Worm (Caenorhabditis elegans) whole organism, L1 larva: ENCODE data around the gene xbx-6.

Experiments used
- C04F5.9 ChIP-seq: sonication (generic microtip); optimal IDR thresholded peaks from 2 replicates; lab custom pipeline; 2016; ENCODE audit warnings: missing genetic modification characterization, missing compliant biosample characterization
- C34B4.2 ChIP-seq: sonication (generic microtip); optimal IDR thresholded peaks from 2 replicates; lab custom pipeline; 2017; ENCODE audit warnings: mild to moderate bottlenecking, missing genetic modification characterization, missing compliant biosample characterization
- F16B12.6 ChIP-seq: fragments of 150-350 bp; optimal IDR thresholded peaks from 2 replicates; lab custom pipeline; 2014; ENCODE audit warnings: missing biosample characterization, missing genetic modification characterization
- aha-1 ChIP-seq: fragments of 150-350 bp; optimal IDR thresholded peaks from 2 replicates; lab custom pipeline; 2014; ENCODE audit warnings: missing biosample characterization, missing genetic modification characterization
- alr-1 ChIP-seq: fragments of 200-800 bp; sonication (Bioruptor generic); optimal IDR thresholded peaks from 2 replicates; lab custom pipeline; 2018; ENCODE audit warnings: borderline replicate concordance, mild to moderate bottlenecking, missing genetic modification characterization, missing compliant biosample characterization
- ama-1 ChIP-seq: fragments of 150-350 bp; optimal IDR thresholded peaks from 2 replicates; lab custom pipeline; 2014
- blmp-1 ChIP-seq: fragments of 150-350 bp; optimal IDR thresholded peaks from 2 replicates; lab custom pipeline; 2014; ENCODE audit warnings: missing biosample characterization, missing genetic modification characterization
- ceh-8 ChIP-seq: fragments of 200-800 bp; sonication (Bioruptor generic); optimal IDR thresholded peaks from 2 replicates; lab custom pipeline; 2018; ENCODE audit warnings: mild to moderate bottlenecking, missing genetic modification characterization, moderate library complexity, missing compliant biosample characterization
- ceh-88 ChIP-seq: fragments of 200-800 bp; sonication (Bioruptor generic); IDR thresholded peaks from 2 replicates; pipeline ENCODE4 v1.3.6; 2022; ENCODE audit warnings: missing genetic modification characterization, missing compliant biosample characterization
- ceh-90 ChIP-seq: sonication (generic microtip); optimal IDR thresholded peaks from 2 replicates; lab custom pipeline; 2016; ENCODE audit warnings: missing genetic modification characterization, missing compliant biosample characterization
- ces-1 ChIP-seq: fragments of 150-350 bp; optimal IDR thresholded peaks from 2 replicates; lab custom pipeline; 2014; ENCODE audit warnings: missing biosample characterization, missing genetic modification reagents, missing genetic modification characterization
- dpl-1 ChIP-seq, 3 experiments: fragments of 150-350 bp in 2 of 3; sonication (generic microtip) in 1 of 3; optimal IDR thresholded peaks; 2 replicates each; lab custom pipeline; 2014 to 2017; ENCODE audit warnings: missing biosample characterization in 3 of 3, missing genetic modification characterization in 3 of 3, missing genetic modification reagents in 3 of 3
- dsc-1 ChIP-seq: sonication (generic microtip); optimal IDR thresholded peaks from 2 replicates; lab custom pipeline; 2016; ENCODE audit warnings: mild to moderate bottlenecking, missing genetic modification characterization, missing compliant biosample characterization
- efl-1 ChIP-seq, 4 experiments: fragments of 150-350 bp; optimal IDR thresholded peaks in 3 of 4; peaks in 1 of 4; 1 replicate in 1 of 4; 2 replicates in 3 of 4; lab custom pipeline; 2014; ENCODE audit warnings: missing biosample characterization in 2 of 4, missing genetic modification characterization in 2 of 4, missing genetic modification reagents in 2 of 4
- egl-13 ChIP-seq: sonication (generic microtip); optimal IDR thresholded peaks from 2 replicates; lab custom pipeline; 2016; ENCODE audit warnings: missing genotype, missing genetic modification reagents, missing genetic modification characterization, missing compliant biosample characterization
- elt-3 ChIP-seq, 6 experiments: fragments of 150-350 bp in 1 of 6; sonication (generic microtip); optimal IDR thresholded peaks; 2 replicates each; lab custom pipeline; 2017 to 2018; ENCODE audit warnings: missing biosample characterization in 6 of 6, missing genetic modification characterization in 6 of 6, inconsistent platforms in 1 of 6
- fkh-10 ChIP-seq: sonication (generic microtip); optimal IDR thresholded peaks from 2 replicates; lab custom pipeline; 2017; ENCODE audit warnings: missing biosample characterization, missing genetic modification reagents, missing genetic modification characterization
- fos-1 ChIP-seq: fragments of 150-350 bp; optimal IDR thresholded peaks from 2 replicates; lab custom pipeline; 2014; ENCODE audit warnings: missing biosample characterization, missing genetic modification characterization
- grh-1 ChIP-seq: fragments of 200-800 bp; sonication (Bioruptor generic); IDR thresholded peaks from 2 replicates; pipeline ENCODE4 v1.3.6; 2022; ENCODE audit warnings: missing genetic modification reagents, missing genetic modification characterization, missing compliant biosample characterization
- lin-13 ChIP-seq: fragments of 150-350 bp; optimal IDR thresholded peaks from 2 replicates; lab custom pipeline; 2014; ENCODE audit warnings: missing biosample characterization, missing genetic modification reagents, missing genetic modification characterization
- lin-15B ChIP-seq: fragments of 150-350 bp; sonication (generic microtip); optimal IDR thresholded peaks from 3 replicates; lab custom pipeline; 2014; ENCODE audit warnings: missing biosample characterization, missing genetic modification characterization
- lin-35 ChIP-seq, 2 experiments: fragments of 150-350 bp; optimal IDR thresholded peaks; 2 replicates each; lab custom pipeline; 2014; ENCODE audit warnings: missing biosample characterization in 2 of 2, missing genetic modification characterization in 2 of 2, missing genetic modification reagents in 2 of 2
- lir-3 ChIP-seq: sonication (generic microtip); optimal IDR thresholded peaks from 2 replicates; lab custom pipeline; 2016; ENCODE audit warnings: mild to moderate bottlenecking, missing genetic modification characterization, moderate library complexity, missing compliant biosample characterization; ENCODE audit not compliant: poor library complexity
- lsy-2 ChIP-seq, 2 experiments: fragments of 150-350 bp; optimal IDR thresholded peaks; 2 replicates each; lab custom pipeline; 2014; ENCODE audit warnings: missing biosample characterization in 2 of 2, missing genetic modification characterization in 2 of 2
- mab-9 ChIP-seq: fragments of 200-800 bp; sonication (Bioruptor generic); IDR thresholded peaks from 2 replicates; pipeline ENCODE4 v1.3.6; 2022; ENCODE audit warnings: missing genetic modification reagents, missing genetic modification characterization, missing compliant biosample characterization
- mdl-1 ChIP-seq, 2 experiments: fragments of 150-350 bp; optimal IDR thresholded peaks; 2 replicates each; lab custom pipeline; 2014 to 2017; ENCODE audit warnings: missing biosample characterization in 2 of 2, missing genetic modification characterization in 2 of 2, inconsistent platforms in 1 of 2
- mep-1 ChIP-seq: fragments of 150-350 bp; optimal IDR thresholded peaks from 2 replicates; lab custom pipeline; 2014; ENCODE audit warnings: missing biosample characterization, missing genetic modification characterization
- nhr-11 ChIP-seq: fragments of 150-350 bp; optimal IDR thresholded peaks from 2 replicates; lab custom pipeline; 2014; ENCODE audit warnings: missing biosample characterization, missing genetic modification characterization
- nhr-19 ChIP-seq: fragments of 200-800 bp; sonication (Bioruptor generic); conservative IDR thresholded peaks from 2 replicates; pipeline ENCODE4 v1.3.6; 2022; ENCODE audit warnings: missing genetic modification characterization, missing compliant biosample characterization
- nhr-20 ChIP-seq: sonication (generic microtip); optimal IDR thresholded peaks from 2 replicates; lab custom pipeline; 2016; ENCODE audit warnings: mild to moderate bottlenecking, missing genetic modification characterization, missing compliant biosample characterization
- nhr-237 ChIP-seq: fragments of 150-350 bp; optimal IDR thresholded peaks from 2 replicates; lab custom pipeline; 2014; ENCODE audit warnings: missing biosample characterization, missing genetic modification characterization
- nhr-71 ChIP-seq: sonication (generic microtip); optimal IDR thresholded peaks from 2 replicates; lab custom pipeline; 2016; ENCODE audit warnings: mild to moderate bottlenecking, missing genetic modification characterization, moderate library complexity, missing compliant biosample characterization
- nhr-77 ChIP-seq: fragments of 150-350 bp; optimal IDR thresholded peaks from 2 replicates; lab custom pipeline; 2014; ENCODE audit warnings: missing biosample characterization, missing genetic modification characterization
- nhr-84 ChIP-seq: sonication (generic microtip); optimal IDR thresholded peaks from 2 replicates; lab custom pipeline; 2017; ENCODE audit warnings: missing biosample characterization, missing genetic modification characterization
- nhr-90 ChIP-seq: sonication (generic microtip); optimal IDR thresholded peaks from 2 replicates; lab custom pipeline; 2016; ENCODE audit warnings: mild to moderate bottlenecking, missing genetic modification characterization, missing compliant biosample characterization; ENCODE audit not compliant: poor library complexity
- pqm-1 ChIP-seq: sonication (generic microtip); optimal IDR thresholded peaks from 3 replicates; lab custom pipeline; 2017; ENCODE audit warnings: missing biosample characterization, missing genetic modification characterization
- skn-1 ChIP-seq: fragments of 150-350 bp; optimal IDR thresholded peaks from 2 replicates; lab custom pipeline; 2014; ENCODE audit warnings: missing biosample characterization, missing genetic modification characterization
- snpc-4 ChIP-seq: fragments of 150-350 bp; optimal IDR thresholded peaks from 2 replicates; lab custom pipeline; 2014; ENCODE audit warnings: missing biosample characterization, missing genetic modification characterization
- snu-23 ChIP-seq: sonication (generic microtip); optimal IDR thresholded peaks from 2 replicates; lab custom pipeline; 2016; ENCODE audit warnings: missing genetic modification characterization, missing compliant biosample characterization
- sox-4 ChIP-seq: sonication (generic microtip); optimal IDR thresholded peaks from 2 replicates; lab custom pipeline; 2016; ENCODE audit warnings: missing genetic modification characterization, missing compliant biosample characterization
- swsn-7 ChIP-seq: sonication (generic microtip); optimal IDR thresholded peaks from 2 replicates; lab custom pipeline; 2016; ENCODE audit warnings: missing genetic modification characterization, missing compliant biosample characterization
- tbx-2 ChIP-seq: sonication (generic microtip); optimal IDR thresholded peaks from 2 replicates; lab custom pipeline; 2016; ENCODE audit warnings: missing genetic modification characterization, missing compliant biosample characterization
- tlp-1 ChIP-seq: fragments of 150-350 bp; optimal IDR thresholded peaks from 2 replicates; lab custom pipeline; 2014; ENCODE audit warnings: missing biosample characterization, missing genetic modification characterization
- unc-130 ChIP-seq: fragments of 150-350 bp; optimal IDR thresholded peaks from 2 replicates; lab custom pipeline; 2017; ENCODE audit warnings: missing biosample characterization, missing genetic modification characterization, inconsistent platforms
- unc-86 ChIP-seq: sonication (generic microtip); optimal IDR thresholded peaks from 2 replicates; lab custom pipeline; 2016; ENCODE audit warnings: missing genetic modification characterization, missing compliant biosample characterization
- unc-98 ChIP-seq: fragments of 200-800 bp; sonication (Bioruptor generic); IDR thresholded peaks from 2 replicates; pipeline ENCODE4 v1.3.6; 2022; ENCODE audit warnings: missing genetic modification characterization, missing compliant biosample characterization
- zip-4 ChIP-seq: fragments of 200-800 bp; sonication (Bioruptor generic); optimal IDR thresholded peaks from 2 replicates; lab custom pipeline; 2018; ENCODE audit warnings: mild to moderate bottlenecking, missing genetic modification characterization, moderate library complexity, missing compliant biosample characterization
- ztf-11 ChIP-seq, 2 experiments: sonication (generic microtip); optimal IDR thresholded peaks; 2 replicates each; lab custom pipeline; 2016 to 2017; ENCODE audit warnings: missing genetic modification characterization in 2 of 2, missing biosample characterization in 1 of 2, missing compliant biosample characterization in 1 of 2
- ztf-4 ChIP-seq: fragments of 150-350 bp; optimal IDR thresholded peaks from 2 replicates; lab custom pipeline; 2014; ENCODE audit warnings: missing biosample characterization, missing genetic modification characterization

The xbx-6 gene

ce11 chrV:9689364-9689763, 13.5 kb upstream of the xbx-6 start:
- TF ChIP-seq unc-86, result no peak
- TF ChIP-seq egl-13 (tag; lab: Kevin White, UChicago), result no peak
- TF ChIP-seq ceh-90 (tag; lab: Kevin White, UChicago), result no peak
- TF ChIP-seq alr-1 (tag; lab: Kevin White, UChicago), result no peak
- TF ChIP-seq lir-3, result no peak
- no peak for TF ChIP-seq nhr-71 (tag; lab: Kevin White, UChicago)
- TF ChIP-seq swsn-7 (tag; lab: Kevin White, UChicago), result no peak
- TF ChIP-seq skn-1, result no peak
- TF ChIP-seq grh-1 (GFP tag; lab: Robert Waterston, UW), result no peak
- no peak for TF ChIP-seq snu-23 (GFP tag; lab: Kevin White, UChicago)
- TF ChIP-seq ztf-11 (tag; optimal IDR thresholded peaks at IDR 0.05; lab: Kevin White, UChicago), result no peak
- TF ChIP-seq snpc-4 (tag; lab: Kevin White, UChicago), result no peak
- TF ChIP-seq mdl-1 (tag; optimal IDR thresholded peaks at IDR 0.05; lab: Kevin White, UChicago), result no peak
- TF ChIP-seq lsy-2 (tag; optimal IDR thresholded peaks at IDR 0.05; lab: Kevin White, UChicago), result no peak
- no peak for TF ChIP-seq fos-1 (tag; lab: Kevin White, UChicago)
- no peak for TF ChIP-seq mab-9 (GFP tag; lab: Robert Waterston, UW)
- TF ChIP-seq, all 84 proteins: peak for 0

- TF ChIP-seq efl-1 (optimal IDR thresholded peaks at IDR 0.05; lab: Kevin White, UChicago) (no peak), efl-1 (GFP tag; optimal IDR thresholded peaks at IDR 0.05 in 1 of 2; lab: Kevin White, UChicago) (peak in 1 of 2 experiments; percentile 91), grh-1 (GFP tag; lab: Robert Waterston, UW) (no peak)
Measured at ce11 chrV:9690099-9690572, 12.7 kb upstream of the xbx-6 start, which contains the start of gene rbx-1. TSS of gene rbx-1 (minus strand) at chrV:9690522.

ce11 chrV:9690728-9691127, 12.1 kb upstream of the xbx-6 start:
- TF ChIP-seq nhr-20 (tag; lab: Kevin White, UChicago) (peak; percentile 45), fkh-10 (no peak), mep-1 (tag; lab: Kevin White, UChicago) (peak; percentile 64), nhr-19 (GFP tag; lab: Robert Waterston, UW) (peak; percentile 21; the same call in 1 of the 2 replicates), nhr-237 (tag; lab: Kevin White, UChicago) (no peak), ces-1 (no peak), ceh-8 (GFP tag; lab: Kevin White, UChicago) (no peak), ztf-11 (tag; optimal IDR thresholded peaks at IDR 0.05; lab: Kevin White, UChicago) (no peak), lin-35 (GFP tag; optimal IDR thresholded peaks at IDR 0.05; lab: Kevin White, UChicago) (peak; percentile 42 to 59), nhr-11 (no peak), lin-13 (GFP tag; lab: Kevin White, UChicago) (no peak), F16B12.6 (tag; lab: Kevin White, UChicago) (peak; percentile 93), nhr-77 (no peak), nhr-71 (tag; lab: Kevin White, UChicago) (no peak), dpl-1 (GFP tag; optimal IDR thresholded peaks at IDR 0.05; lab: Kevin White, UChicago) (peak; percentile 24 to 57 (median 38)), lin-15B (tag; lab: Kevin White, UChicago) (peak; percentile 5), skn-1 (peak; percentile 72), tbx-2 (tag; lab: Kevin White, UChicago) (no peak), pqm-1 (tag; lab: Kevin White, UChicago) (no peak), ama-1 (no peak), ztf-4 (tag; lab: Kevin White, UChicago) (no peak), unc-98 (no peak), nhr-84 (no peak), zip-4 (GFP tag; lab: Kevin White, UChicago) (no peak), blmp-1 (peak; percentile 99), tlp-1 (tag; lab: Kevin White, UChicago) (no peak), nhr-90 (peak; percentile 3), C04F5.9 (tag; lab: Kevin White, UChicago) (no peak), ceh-88 (GFP tag; lab: Robert Waterston, UW) (no peak), elt-3 (tag; optimal IDR thresholded peaks at IDR 0.05; lab: Kevin White, UChicago) (peak in 2 of 6 experiments; percentile 48 to 51), C34B4.2 (tag; lab: Kevin White, UChicago) (no peak), dsc-1 (tag; lab: Kevin White, UChicago) (no peak), unc-130 (tag; lab: Kevin White, UChicago) (peak; percentile 37), efl-1 (optimal IDR thresholded peaks at IDR 0.05; lab: Kevin White, UChicago) (peak; percentile 33 to 55), efl-1 (GFP tag; optimal IDR thresholded peaks at IDR 0.05 in 1 of 2; lab: Kevin White, UChicago) (peak; percentile 50 to 94), sox-4 (no peak), aha-1 (no peak)
